Worm (Caenorhabditis elegans) whole organism, midembryonic: ENCODE data around the gene dhs-17.
"Not testable (repeated sequence)": the region's sequence is repeated elsewhere in the genome, so short reads cannot be mapped to it uniquely, and the experiment has no call there.

Experiments used
- T22C8.4 ChIP-seq: fragments of 200-800 bp; sonication (Bioruptor generic); IDR thresholded peaks from 2 replicates; pipeline ENCODE4 v1.3.6; 2022; ENCODE audit warnings: missing genetic modification characterization, missing compliant biosample characterization
- cog-1 ChIP-seq: sonication (generic microtip); optimal IDR thresholded peaks from 2 replicates; lab custom pipeline; 2016; ENCODE audit warnings: missing genetic modification characterization, missing compliant biosample characterization
- flt-1 ChIP-seq: fragments of 200-800 bp; sonication (Bioruptor generic); IDR thresholded peaks from 2 replicates; pipeline ENCODE4 v1.3.6; 2022; ENCODE audit warnings: missing genetic modification characterization, missing compliant biosample characterization
- klf-2 ChIP-seq: fragments of 200-800 bp; sonication (Bioruptor generic); conservative IDR thresholded peaks from 2 replicates; pipeline ENCODE4 v1.3.6; 2022; ENCODE audit warnings: missing genetic modification reagents, missing genetic modification characterization, missing compliant biosample characterization
- med-1 ChIP-seq: sonication (generic microtip); optimal IDR thresholded peaks from 2 replicates; lab custom pipeline; 2017; ENCODE audit warnings: missing genetic modification characterization, mild to moderate bottlenecking, missing compliant biosample characterization, antibody characterized with exemption, missing genetic modification reagents; ENCODE audit not compliant: insufficient read depth
- ref-1 ChIP-seq: fragments of 200-800 bp; sonication (Bioruptor generic); conservative IDR thresholded peaks from 2 replicates; pipeline ENCODE4 v1.3.6; 2022; ENCODE audit warnings: missing genetic modification reagents, missing genetic modification characterization, missing compliant biosample characterization
- tab-1 ChIP-seq: fragments of 200-800 bp; sonication (Bioruptor generic); IDR thresholded peaks from 2 replicates; pipeline ENCODE4 v1.3.6; 2022; ENCODE audit warnings: missing genetic modification characterization, missing compliant biosample characterization
- ztf-23 ChIP-seq: fragments of 200-800 bp; sonication (Bioruptor generic); IDR thresholded peaks from 2 replicates; pipeline ENCODE4 v1.3.6; 2022; ENCODE audit warnings: missing genetic modification reagents, missing genetic modification characterization, missing compliant biosample characterization
- ztf-29 ChIP-seq: fragments of 200-800 bp; sonication (Bioruptor generic); IDR thresholded peaks from 2 replicates; pipeline ENCODE4 v1.3.6; 2022; ENCODE audit warnings: missing genetic modification reagents, missing genetic modification characterization, missing compliant biosample characterization

DNA sequence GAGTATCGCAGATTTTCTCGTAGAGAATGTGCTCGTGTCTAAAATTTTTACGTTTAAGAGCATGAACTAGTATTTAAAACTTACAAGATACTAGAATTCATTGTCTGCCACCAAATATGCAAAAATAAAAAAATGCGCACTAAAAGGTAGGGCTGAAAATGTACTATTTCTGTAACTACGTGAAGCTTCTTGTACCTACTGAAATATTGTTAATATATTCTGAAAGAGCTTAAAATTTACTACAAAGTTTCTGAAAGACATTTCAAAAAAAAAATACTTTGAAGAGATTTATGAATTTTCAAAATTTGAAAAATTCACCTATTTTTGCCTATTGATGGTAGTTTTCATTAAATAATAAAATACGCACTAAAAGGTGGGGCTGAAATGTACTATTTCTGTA, 35.4 kb upstream of the dhs-17 start, which contains the start of gene fbxa-214:
- TF ChIP-seq klf-2 (GFP tag; lab: Robert Waterston, UW); ztf-29 (GFP tag; lab: Robert Waterston, UW); T22C8.4 (GFP tag; lab: Robert Waterston, UW); ztf-23 (GFP tag; lab: Robert Waterston, UW); cog-1 (tag; lab: Kevin White, UChicago); tab-1; flt-1 (GFP tag; lab: Robert Waterston, UW); med-1 (GFP tag; lab: Kevin White, UChicago); ref-1 (GFP tag; lab: Robert Waterston, UW): not testable (repeated sequence)
